Fruit fly (Drosophila melanogaster) whole organism, embryonic: ENCODE results near the gene CG40045.

Source experiments
- CG10267 ChIP-seq: fragments of 200-800 bp; sonication (Bioruptor generic); optimal IDR thresholded peaks from 2 replicates; lab custom pipeline; 2018; ENCODE audit warnings: missing biosample characterization, mild to moderate bottlenecking, missing genetic modification characterization, moderate library complexity
- CG11456 ChIP-seq: fragments of 200-800 bp; sonication (Bioruptor generic); IDR thresholded peaks from 3 replicates; pipeline ENCODE4 v1.3.6; 2022; ENCODE audit warnings: missing biosample characterization, missing genetic modification characterization
- CG3726 ChIP-seq: fragments of 200-800 bp; sonication (Bioruptor generic); IDR thresholded peaks from 3 replicates; pipeline ENCODE4, ENCODE4 v1.3.6; 2022; ENCODE audit warnings: missing biosample characterization, missing genetic modification characterization
- CG4404 ChIP-seq: fragments of 200-800 bp; sonication (Bioruptor generic); IDR thresholded peaks from 2 replicates; pipeline ENCODE4 v1.3.6; 2022; ENCODE audit warnings: missing biosample characterization, missing genetic modification characterization
- CG4854 ChIP-seq: fragments of 200-800 bp; sonication (Bioruptor generic); optimal IDR thresholded peaks from 2 replicates; lab custom pipeline; 2016; ENCODE audit warnings: missing biosample characterization, missing genetic modification characterization, inconsistent platforms
- aop ChIP-seq: fragments of 200-800 bp; sonication (Bioruptor generic); IDR thresholded peaks from 2 replicates; pipeline ENCODE4 v1.3.6; 2022; ENCODE audit warnings: missing biosample characterization, missing genetic modification characterization
- row ChIP-seq: fragments of 200-800 bp; sonication (Bioruptor generic); IDR thresholded peaks from 3 replicates; pipeline ENCODE4 v1.3.6; 2022; ENCODE audit warnings: missing biosample characterization, missing genetic modification characterization
- schlank ChIP-seq: fragments of 200-800 bp; sonication (Bioruptor generic); optimal IDR thresholded peaks from 2 replicates; lab custom pipeline; 2018; ENCODE audit warnings: missing biosample characterization, mild to moderate bottlenecking, missing genetic modification characterization

- TF ChIP-seq CG4404 (GFP tag; lab: Robert Waterston, UW) (no peak), CG3726 (GFP tag; lab: Robert Waterston, UW) (no peak), CG11456 (no peak), row (no peak), CG10267 (tag; lab: Kevin White, UChicago) (no peak), schlank (tag; lab: Kevin White, UChicago) (no peak), CG4854 (GFP tag; lab: Kevin White, UChicago) (no peak), aop (GFP tag; lab: Robert Waterston, UW) (no peak)
Observed at dm6 chr3L:24073713-24074292, 45.5 kb downstream of the CG40045 start, which contains the start of gene Snap25.
